Fruit fly (Drosophila melanogaster): ENCODE measurements around the gene E5.

- no peak for TF ChIP-seq EcR (GFP tag; optimal IDR thresholded peaks at IDR 0.05)
- no peak for TF ChIP-seq CG32121 (GFP tag; IDR thresholded peaks at IDR 0.05)
- TF ChIP-seq CG8159 (tag; optimal IDR thresholded peaks at IDR 0.05) = peak; percentile 74
- TF ChIP-seq Snoo (tag; optimal IDR thresholded peaks at IDR 0.05) = peak; percentile 36
- no peak for TF ChIP-seq Ets98B (GFP tag; IDR thresholded peaks at IDR 0.05)
- no peak for TF ChIP-seq CG4496 (GFP tag; IDR thresholded peaks at IDR 0.05)
- TF ChIP-seq Pif1B (GFP tag; optimal IDR thresholded peaks at IDR 0.05) = peak; percentile 22
- TF ChIP-seq CG13204 (GFP tag; optimal IDR thresholded peaks at IDR 0.05) = no peak
- peak; percentile 52 for TF ChIP-seq CG8301 (tag; optimal IDR thresholded peaks at IDR 0.05)
- peak; percentile 77 for TF ChIP-seq CG9948 (tag; optimal IDR thresholded peaks at IDR 0.05)
- TF ChIP-seq D1 (tag; optimal IDR thresholded peaks at IDR 0.05) = peak; percentile 38
- TF ChIP-seq CG34367 (tag; optimal IDR thresholded peaks at IDR 0.05) = peak; percentile 64
- no peak for TF ChIP-seq Pif1A (GFP tag; optimal IDR thresholded peaks at IDR 0.05)
- TF ChIP-seq CG15710 (tag; optimal IDR thresholded peaks at IDR 0.05) = peak; percentile 69
Measured at dm6 chr3R:13845926-13846325, 28.8 kb downstream of the E5 start.

Data from whole organism, pupa.